Fruit fly (Drosophila melanogaster): ENCODE results near the gene Las.

The Las gene

dm6 chr3L:20384086-20384810 lies 47.9 kb downstream of the Las start, which contains the start of the genes CG5498 and fbl (continued):
- TF ChIP-seq CG8281 (tag; optimal IDR thresholded peaks at IDR 0.05) (peak; percentile 1), CG18764 (GFP tag; optimal IDR thresholded peaks at IDR 0.05) (peak; percentile 39), CG8290 (GFP tag; optimal IDR thresholded peaks at IDR 0.05) (peak; percentile 37), CG8290 (tag; optimal IDR thresholded peaks at IDR 0.05) (no peak), Camta (GFP tag; optimal IDR thresholded peaks at IDR 0.05) (peak; percentile 45), CG4730 (GFP tag; IDR thresholded peaks at IDR 0.05) (no peak), CG18619 (GFP tag; optimal IDR thresholded peaks at IDR 0.05) (peak; percentile 42), ftz-f1 (GFP tag; optimal IDR thresholded peaks at IDR 0.05) (no peak), tll (GFP tag; optimal IDR thresholded peaks at IDR 0.05) (no peak), unpg (GFP tag; optimal IDR thresholded peaks at IDR 0.05) (peak; percentile 65), otp (GFP tag; IDR thresholded peaks at IDR 0.05) (no peak), Adf1 (GFP tag; IDR thresholded peaks at IDR 0.05) (no peak), Bgb (GFP tag; IDR thresholded peaks at IDR 0.05; ENCODE audit: partially characterized antibody) (no peak), vnd (GFP tag; IDR thresholded peaks at IDR 0.05; ENCODE audit: partially characterized antibody) (no peak), CG11398 (GFP tag; optimal IDR thresholded peaks at IDR 0.05) (no peak), eve (GFP tag; optimal IDR thresholded peaks at IDR 0.05) (no peak), CG13624 (GFP tag; optimal IDR thresholded peaks at IDR 0.05) (peak; percentile 62), maf-S (GFP tag; optimal IDR thresholded peaks at IDR 0.05) (no peak), slou (GFP tag; optimal IDR thresholded peaks at IDR 0.05) (peak; percentile 20), lola (GFP tag; optimal IDR thresholded peaks at IDR 0.05) (peak in 1 of 3 experiments; percentile 67), CG4282 (GFP tag; optimal IDR thresholded peaks at IDR 0.05) (no peak), CG1792 (GFP tag; optimal IDR thresholded peaks at IDR 0.05) (no peak), CG11247 (GFP tag; IDR thresholded peaks at IDR 0.05) (0 out of 2 replicates have a peak, but pooled peaks have one; percentile 22), CG7839 (tag; optimal IDR thresholded peaks at IDR 0.05) (peak; percentile 74), CG10366 (GFP tag; IDR thresholded peaks at IDR 0.05) (no peak; the same call in 1 of the 2 replicates), Xrp1 (GFP tag; IDR thresholded peaks at IDR 0.05) (peak; percentile 54; the same call in 1 of the 2 replicates), CG2199 (GFP tag; IDR thresholded peaks at IDR 0.05) (no peak), PHDP (tag; optimal IDR thresholded peaks at IDR 0.05) (peak; percentile 70), Kr (GFP tag; optimal IDR thresholded peaks at IDR 0.05) (no peak), Max (GFP tag; optimal IDR thresholded peaks at IDR 0.05) (peak; percentile 77), CG17359 (tag; optimal IDR thresholded peaks at IDR 0.05) (peak; percentile 56), CG31365 (tag; optimal IDR thresholded peaks at IDR 0.05) (peak; percentile 21), trem (tag; optimal IDR thresholded peaks at IDR 0.05) (peak; percentile 83), CG3838 (GFP tag; optimal IDR thresholded peaks at IDR 0.05) (no peak), CkIIα-i1 (GFP tag; IDR thresholded peaks at IDR 0.05) (no peak), CG1233 (GFP tag; optimal IDR thresholded peaks at IDR 0.05) (peak; percentile 17), zen2 (GFP tag; IDR thresholded peaks at IDR 0.05; ENCODE audit: partially characterized antibody) (no peak; the same call in 2 of the 3 replicates), Doc2 (GFP tag; IDR thresholded peaks at IDR 0.05) (no peak), bab2 (GFP tag; optimal IDR thresholded peaks at IDR 0.05) (peak; percentile 53), pros (GFP tag; optimal IDR thresholded peaks at IDR 0.05) (no peak), Scr (GFP tag; IDR thresholded peaks at IDR 0.05; ENCODE audit: partially characterized antibody) (peak; percentile 34; the same call in 1 of the 2 replicates), Elba2 (GFP tag; optimal IDR thresholded peaks at IDR 0.05) (no peak), Nf-YA (GFP tag; IDR thresholded peaks at IDR 0.05) (no peak), CG7357 (GFP tag; IDR thresholded peaks at IDR 0.05) (no peak), grau (tag; optimal IDR thresholded peaks at IDR 0.05) (peak; percentile 77), Trl (optimal IDR thresholded peaks at IDR 0.05) (no peak), Trl (GFP tag; optimal IDR thresholded peaks at IDR 0.05) (peak; percentile 59), pzg (GFP tag; optimal IDR thresholded peaks at IDR 0.05) (peak; percentile 33), zf30C (GFP tag; optimal IDR thresholded peaks at IDR 0.05) (no peak), gem (tag; optimal IDR thresholded peaks at IDR 0.05) (peak; percentile 83)

All from whole organism, embryonic.